Fruit fly (Drosophila melanogaster) whole organism, embryonic: ENCODE measurements around the gene CG14684.

Experiments
- Aef1 ChIP-seq: fragments of 200-800 bp; sonication (Bioruptor generic); IDR thresholded peaks from 3 replicates; pipeline ENCODE4 v1.3.6; 2022; ENCODE audit warnings: missing biosample characterization, missing genetic modification characterization
- Atf6 ChIP-seq: fragments of 200-800 bp; sonication (Bioruptor generic); IDR thresholded peaks from 2 replicates; pipeline ENCODE4 v1.3.6; 2022; ENCODE audit warnings: missing biosample characterization, missing genetic modification characterization
- CG10147 ChIP-seq: fragments of 200-800 bp; sonication (Bioruptor generic); optimal IDR thresholded peaks from 2 replicates; lab custom pipeline; 2019; ENCODE audit warnings: missing biosample characterization, mild to moderate bottlenecking, missing genetic modification characterization, moderate library complexity
- CG10431 ChIP-seq: fragments of 200-800 bp; sonication (Bioruptor generic); optimal IDR thresholded peaks from 3 replicates; lab custom pipeline; 2018; ENCODE audit warnings: missing biosample characterization, mild to moderate bottlenecking, missing genetic modification characterization
- CG11504 ChIP-seq: fragments of 200-800 bp; sonication (Bioruptor generic); optimal IDR thresholded peaks from 3 replicates; lab custom pipeline; 2019; ENCODE audit warnings: missing biosample characterization, mild to moderate bottlenecking, missing genetic modification characterization, moderate library complexity
- CG12104 ChIP-seq: fragments of 200-800 bp; sonication (Bioruptor generic); optimal IDR thresholded peaks from 3 replicates; lab custom pipeline; 2016; ENCODE audit warnings: missing biosample characterization, missing genetic modification characterization
- CG12942 ChIP-seq: fragments of 200-800 bp; sonication (Bioruptor generic); optimal IDR thresholded peaks from 3 replicates; lab custom pipeline; 2016; ENCODE audit warnings: missing biosample characterization, missing genetic modification characterization
- CG13287 ChIP-seq: fragments of 200-800 bp; sonication (Bioruptor generic); IDR thresholded peaks from 2 replicates; pipeline ENCODE4 v1.3.6; 2022; ENCODE audit warnings: missing biosample characterization, missing genetic modification characterization; ENCODE audit not compliant: partially characterized antibody
- CG14014 ChIP-seq: fragments of 200-800 bp; sonication (Bioruptor generic); IDR thresholded peaks from 2 replicates; pipeline ENCODE4 v1.3.6; 2022; ENCODE audit warnings: missing biosample characterization, missing genetic modification characterization
- CG1602 ChIP-seq: fragments of 200-800 bp; sonication (Bioruptor generic); optimal IDR thresholded peaks from 3 replicates; lab custom pipeline; 2016; ENCODE audit warnings: missing biosample characterization, missing genetic modification characterization
- CG17612 ChIP-seq: fragments of 200-800 bp; sonication (Bioruptor generic); IDR thresholded peaks from 2 replicates; pipeline ENCODE4 v1.3.6; 2022; ENCODE audit warnings: missing biosample characterization, missing genetic modification characterization
- CG18262 ChIP-seq: fragments of 200-800 bp; optimal IDR thresholded peaks from 3 replicates; lab custom pipeline; 2019; ENCODE audit warnings: missing biosample characterization, mild to moderate bottlenecking, missing genetic modification characterization, moderate library complexity
- CG18599 ChIP-seq: fragments of 200-800 bp; sonication (Bioruptor generic); optimal IDR thresholded peaks from 3 replicates; lab custom pipeline; 2017; ENCODE audit warnings: missing biosample characterization, missing genetic modification characterization, mild to moderate bottlenecking, moderate library complexity, missing genetic modification reagents
- CG2120 ChIP-seq: fragments of 200-800 bp; sonication (Bioruptor generic); optimal IDR thresholded peaks from 3 replicates; lab custom pipeline; 2016; ENCODE audit warnings: missing biosample characterization, missing genetic modification characterization
- CG2129 ChIP-seq: fragments of 200-800 bp; sonication (Bioruptor generic); IDR thresholded peaks from 2 replicates; pipeline ENCODE4 v1.3.6; 2022; ENCODE audit warnings: missing biosample characterization, missing genetic modification characterization; ENCODE audit not compliant: partially characterized antibody
- CG2199 ChIP-seq: fragments of 200-800 bp; sonication (Bioruptor generic); IDR thresholded peaks from 3 replicates; pipeline ENCODE4 v1.3.6; 2022; ENCODE audit warnings: missing biosample characterization, missing genetic modification characterization
- CG30403 ChIP-seq: fragments of 200-800 bp; sonication (Bioruptor generic); optimal IDR thresholded peaks from 3 replicates; lab custom pipeline; 2016; ENCODE audit warnings: missing biosample characterization, missing genetic modification characterization
- CG33213 ChIP-seq: fragments of 200-800 bp; sonication (Bioruptor generic); optimal IDR thresholded peaks from 3 replicates; lab custom pipeline; 2016; ENCODE audit warnings: missing biosample characterization, missing genetic modification characterization
- CG34376 ChIP-seq: fragments of 200-800 bp; sonication (Bioruptor generic); optimal IDR thresholded peaks from 2 replicates; lab custom pipeline; 2018; ENCODE audit warnings: missing biosample characterization, mild to moderate bottlenecking, missing genetic modification characterization
- CG42726 ChIP-seq: fragments of 200-800 bp; sonication (Bioruptor generic); IDR thresholded peaks from 2 replicates; pipeline ENCODE4 v1.3.6; 2022; ENCODE audit warnings: missing biosample characterization, missing genetic modification characterization; ENCODE audit not compliant: partially characterized antibody
- CG4424 ChIP-seq: fragments of 200-800 bp; sonication (Bioruptor generic); optimal IDR thresholded peaks from 3 replicates; lab custom pipeline; 2016; ENCODE audit warnings: missing biosample characterization, missing genetic modification characterization
- CG8765 ChIP-seq: fragments of 200-800 bp; sonication (Bioruptor generic); IDR thresholded peaks from 2 replicates; pipeline ENCODE4 v1.3.6; 2022; ENCODE audit warnings: missing biosample characterization, missing genetic modification characterization
- CG9876 ChIP-seq: fragments of 200-800 bp; sonication (Bioruptor generic); optimal IDR thresholded peaks from 2 replicates; lab custom pipeline; 2016; ENCODE audit warnings: missing biosample characterization, missing genetic modification characterization
- D19A ChIP-seq: fragments of 200-800 bp; optimal IDR thresholded peaks from 3 replicates; lab custom pipeline; 2019; ENCODE audit warnings: missing biosample characterization, mild to moderate bottlenecking, missing genetic modification characterization, moderate library complexity
- Dip3 ChIP-seq: fragments of 200-800 bp; sonication (Bioruptor generic); optimal IDR thresholded peaks from 3 replicates; lab custom pipeline; 2016; ENCODE audit warnings: missing biosample characterization, missing genetic modification characterization
- Doc2 ChIP-seq: fragments of 200-800 bp; sonication (Bioruptor generic); IDR thresholded peaks from 2 replicates; pipeline ENCODE4 v1.3.6; 2022; ENCODE audit warnings: missing biosample characterization, missing genetic modification characterization
- H15 ChIP-seq: fragments of 200-800 bp; sonication (Bioruptor generic); IDR thresholded peaks from 3 replicates; pipeline ENCODE4 v1.3.6; 2022; ENCODE audit warnings: missing biosample characterization, missing genetic modification characterization
- Hr51 ChIP-seq, 2 experiments: fragments of 200-800 bp; sonication (Bioruptor generic); optimal IDR thresholded peaks; 2 replicates in 1 of 2; 3 replicates in 1 of 2; lab custom pipeline; 2016 to 2018; ENCODE audit warnings: missing biosample characterization in 2 of 2, missing genetic modification characterization in 2 of 2, mild to moderate bottlenecking in 1 of 2, moderate library complexity in 1 of 2
- Pdp1 ChIP-seq, 2 experiments: fragments of 200-800 bp; sonication (Bioruptor generic); optimal IDR thresholded peaks; 3 replicates each; lab custom pipeline; 2016; ENCODE audit warnings: missing biosample characterization in 2 of 2, missing genetic modification characterization in 2 of 2, mild to moderate bottlenecking in 1 of 2, moderate library complexity in 1 of 2
- Sry-δ ChIP-seq: fragments of 200-800 bp; sonication (Bioruptor generic); optimal IDR thresholded peaks from 2 replicates; lab custom pipeline; 2016; ENCODE audit warnings: missing biosample characterization, missing genetic modification characterization
- Taf1 ChIP-seq: fragments of 200-800 bp; sonication (Bioruptor generic); IDR thresholded peaks from 2 replicates; pipeline ENCODE4 v1.3.6; 2022; ENCODE audit warnings: missing biosample characterization, missing genetic modification characterization
- ato ChIP-seq: fragments of 200-800 bp; sonication (Bioruptor generic); IDR thresholded peaks from 2 replicates; pipeline ENCODE4 v1.3.6; 2022; ENCODE audit warnings: missing biosample characterization, missing genetic modification characterization; ENCODE audit not compliant: partially characterized antibody
- bbx ChIP-seq: fragments of 200-800 bp; sonication (Bioruptor generic); IDR thresholded peaks from 2 replicates; pipeline ENCODE4 v1.3.6; 2022; ENCODE audit warnings: missing biosample characterization, missing genetic modification characterization; ENCODE audit not compliant: partially characterized antibody
- dmrt11E ChIP-seq: fragments of 200-800 bp; sonication (Bioruptor generic); optimal IDR thresholded peaks from 3 replicates; lab custom pipeline; 2018; ENCODE audit warnings: missing biosample characterization, mild to moderate bottlenecking, missing genetic modification characterization, moderate library complexity
- dmrt99B ChIP-seq: fragments of 200-800 bp; sonication (Bioruptor generic); optimal IDR thresholded peaks from 2 replicates; lab custom pipeline; 2018; ENCODE audit warnings: missing biosample characterization, mild to moderate bottlenecking, missing genetic modification characterization, moderate library complexity
- dysf ChIP-seq: fragments of 200-800 bp; sonication (Bioruptor generic); IDR thresholded peaks from 3 replicates; pipeline ENCODE4 v1.3.6; 2022; ENCODE audit warnings: missing biosample characterization, missing genetic modification characterization
- ham ChIP-seq: fragments of 200-800 bp; sonication (Bioruptor generic); IDR thresholded peaks from 2 replicates; pipeline ENCODE4 v1.3.6; 2022; ENCODE audit warnings: missing biosample characterization, missing genetic modification characterization
- hb ChIP-seq: fragments of 200-800 bp; sonication (Bioruptor generic); IDR thresholded peaks from 3 replicates; pipeline ENCODE4 v1.3.6; 2022; ENCODE audit warnings: missing biosample characterization, missing genetic modification characterization; ENCODE audit not compliant: partially characterized antibody
- jumu ChIP-seq: fragments of 200-800 bp; sonication (Bioruptor generic); optimal IDR thresholded peaks from 3 replicates; lab custom pipeline; 2016; ENCODE audit warnings: missing biosample characterization, missing genetic modification characterization
- knrl ChIP-seq: fragments of 200-800 bp; sonication (Bioruptor generic); IDR thresholded peaks from 3 replicates; pipeline ENCODE4 v1.3.6; 2022; ENCODE audit warnings: missing biosample characterization, missing genetic modification characterization; ENCODE audit not compliant: partially characterized antibody
- luna ChIP-seq: fragments of 200-800 bp; sonication (Bioruptor generic); optimal IDR thresholded peaks from 2 replicates; lab custom pipeline; 2016; ENCODE audit warnings: missing biosample characterization, missing genetic modification characterization
- mam ChIP-seq: fragments of 200-800 bp; sonication (Bioruptor generic); optimal IDR thresholded peaks from 3 replicates; lab custom pipeline; 2016; ENCODE audit warnings: missing biosample characterization, missing genetic modification characterization
- nau ChIP-seq: fragments of 200-800 bp; sonication (Bioruptor generic); optimal IDR thresholded peaks from 3 replicates; lab custom pipeline; 2017; ENCODE audit warnings: missing biosample characterization, mild to moderate bottlenecking, missing genetic modification characterization, missing genetic modification reagents
- pho ChIP-seq: fragments of 200-800 bp; sonication (Bioruptor generic); optimal IDR thresholded peaks from 2 replicates; lab custom pipeline; 2016; ENCODE audit warnings: missing biosample characterization, missing genetic modification characterization
- repo ChIP-seq: fragments of 200-800 bp; sonication (Bioruptor generic); optimal IDR thresholded peaks from 2 replicates; lab custom pipeline; 2016; ENCODE audit warnings: missing biosample characterization, missing genetic modification characterization
- row ChIP-seq: fragments of 200-800 bp; sonication (Bioruptor generic); IDR thresholded peaks from 3 replicates; pipeline ENCODE4 v1.3.6; 2022; ENCODE audit warnings: missing biosample characterization, missing genetic modification characterization
- sens ChIP-seq: fragments of 200-800 bp; sonication (Bioruptor generic); peaks from one replicate; lab custom pipeline; 2016; ENCODE audit warnings: missing biosample characterization, missing genetic modification characterization
- stc ChIP-seq: fragments of 200-800 bp; sonication (Bioruptor generic); IDR thresholded peaks from 2 replicates; pipeline ENCODE4 v1.3.6; 2022; ENCODE audit warnings: missing biosample characterization, missing genetic modification characterization
- tgo ChIP-seq: fragments of 200-800 bp; sonication (Bioruptor generic); IDR thresholded peaks from 3 replicates; pipeline ENCODE4 v1.3.6; 2022; ENCODE audit warnings: missing biosample characterization, missing genetic modification characterization
- unpg ChIP-seq: fragments of 200-800 bp; sonication (Bioruptor generic); optimal IDR thresholded peaks from 3 replicates; lab custom pipeline; 2018; ENCODE audit warnings: missing biosample characterization, mild to moderate bottlenecking, missing genetic modification characterization, moderate library complexity
- zfh1 ChIP-seq: fragments of 200-800 bp; sonication (Bioruptor generic); IDR thresholded peaks from 3 replicates; pipeline ENCODE4 v1.3.6; 2022; ENCODE audit warnings: missing biosample characterization, missing genetic modification characterization

CG14684 gene

DNA sequence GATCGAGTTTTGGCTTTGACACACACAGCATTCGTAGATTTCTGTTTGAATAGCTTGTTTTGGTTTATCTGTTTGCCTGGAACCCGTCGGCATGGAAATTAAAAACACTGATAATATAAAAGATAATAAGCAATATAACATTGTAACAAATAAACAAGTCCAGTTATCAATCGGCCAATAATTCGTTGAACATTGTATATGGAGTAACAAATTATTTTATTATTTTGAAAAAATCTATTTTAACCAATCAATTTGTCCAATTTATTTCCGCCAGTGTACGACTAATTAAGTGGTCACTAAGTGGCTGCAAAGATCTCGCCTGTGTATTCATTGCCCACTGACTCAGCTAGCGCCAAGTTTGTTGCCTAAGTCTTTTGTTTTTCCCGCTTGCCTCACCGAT, 17.9 kb upstream of the CG14684 start (continued):
- TF ChIP-seq unpg (GFP tag; lab: Kevin White, UChicago), result peak; percentile 62
- TF ChIP-seq CG2120, result peak; percentile 79
- 0 out of 2 replicates have a peak, but pooled peaks have one; percentile 24 for TF ChIP-seq CG8765 (GFP tag; lab: Robert Waterston, UW)
- no peak for TF ChIP-seq CG10431
- TF ChIP-seq Sry-δ, result no peak
- TF ChIP-seq repo (GFP tag; lab: Kevin White, UChicago), result no peak
- TF ChIP-seq Doc2 (GFP tag; lab: Robert Waterston, UW), result no peak
- no peak for TF ChIP-seq CG13287 (GFP tag; lab: Robert Waterston, UW)
- TF ChIP-seq Aef1 (GFP tag; lab: Robert Waterston, UW), result peak; percentile 21; the same call in 1 of the 3 replicates
- TF ChIP-seq CG42726, result no peak
- TF ChIP-seq Taf1 (GFP tag; lab: Robert Waterston, UW), result peak; percentile 53
- TF ChIP-seq Hr51 (GFP tag; optimal IDR thresholded peaks at IDR 0.05; lab: Kevin White, UChicago), result peak in 1 of 2 experiments; percentile 30
- no peak for TF ChIP-seq jumu (GFP tag; lab: Kevin White, UChicago)
- TF ChIP-seq pho (GFP tag; lab: Kevin White, UChicago), result no peak
- peak; percentile 12 for TF ChIP-seq mam (GFP tag; lab: Kevin White, UChicago)
- no peak for TF ChIP-seq luna (GFP tag; lab: Kevin White, UChicago)
- TF ChIP-seq CG14014 (GFP tag; lab: Robert Waterston, UW), result 0 out of 2 replicates have a peak, but pooled peaks have one; percentile 51
- no peak for TF ChIP-seq CG12942
- peak; percentile 38 for TF ChIP-seq CG18262
- TF ChIP-seq dmrt99B (tag; lab: Kevin White, UChicago), result no peak
- TF ChIP-seq CG30403, result peak; percentile 44
- TF ChIP-seq dysf (GFP tag; lab: Robert Waterston, UW), result peak; percentile 80
- 0 out of 3 replicates have a peak, but pooled peaks have one; percentile 13 for TF ChIP-seq H15 (GFP tag; lab: Robert Waterston, UW)
- no peak for TF ChIP-seq ato
- no peak for TF ChIP-seq CG9876 (GFP tag; lab: Kevin White, UChicago)
- no peak for TF ChIP-seq CG1602 (GFP tag; lab: Kevin White, UChicago)
- no peak for TF ChIP-seq CG12104
- TF ChIP-seq sens (GFP tag; lab: Kevin White, UChicago), result peak; percentile 59
- TF ChIP-seq CG2199, result no peak
- no peak for TF ChIP-seq bbx (GFP tag; lab: Robert Waterston, UW)
- no peak for TF ChIP-seq Pdp1 (GFP tag; optimal IDR thresholded peaks at IDR 0.05; lab: Kevin White, UChicago)
- peak; percentile 46 for TF ChIP-seq CG10147 (GFP tag; lab: Kevin White, UChicago)
- peak; percentile 21 for TF ChIP-seq D19A (tag; lab: Kevin White, UChicago)
- TF ChIP-seq Dip3, result no peak
- no peak for TF ChIP-seq stc (GFP tag; lab: Robert Waterston, UW)
- peak; percentile 58 for TF ChIP-seq CG18599 (GFP tag; lab: Kevin White, UChicago)
- no peak for TF ChIP-seq CG33213 (GFP tag; lab: Kevin White, UChicago)
- TF ChIP-seq dmrt11E (tag; lab: Kevin White, UChicago), result no peak
- peak; percentile 75 for TF ChIP-seq Atf6 (GFP tag; lab: Robert Waterston, UW)
- TF ChIP-seq CG11504, result peak; percentile 58
- peak; percentile 63; the same call in 2 of the 3 replicates for TF ChIP-seq tgo
- no peak for TF ChIP-seq CG2129 (GFP tag; lab: Robert Waterston, UW)
- 0 out of 3 replicates have a peak, but pooled peaks have one; percentile 19 for TF ChIP-seq zfh1 (GFP tag; lab: Robert Waterston, UW)
- TF ChIP-seq CG17612 (GFP tag; lab: Robert Waterston, UW), result no peak
- TF ChIP-seq hb (GFP tag; lab: Robert Waterston, UW), result no peak
- TF ChIP-seq CG34376, result no peak
- peak; percentile 66 for TF ChIP-seq row (GFP tag; lab: Robert Waterston, UW)
- no peak for TF ChIP-seq nau (GFP tag; lab: Kevin White, UChicago)
- TF ChIP-seq ham, result no peak
- TF ChIP-seq knrl, result no peak; the same call in 2 of the 3 replicates
- TF ChIP-seq CG4424 (GFP tag; lab: Kevin White, UChicago), result peak; percentile 24
